Worm (Caenorhabditis elegans): ENCODE measurements around the gene hsd-3.
A peak's percentile ranks its signal among the peaks of the same experiment; 100 is the strongest.

Gene hsd-3

DNA sequence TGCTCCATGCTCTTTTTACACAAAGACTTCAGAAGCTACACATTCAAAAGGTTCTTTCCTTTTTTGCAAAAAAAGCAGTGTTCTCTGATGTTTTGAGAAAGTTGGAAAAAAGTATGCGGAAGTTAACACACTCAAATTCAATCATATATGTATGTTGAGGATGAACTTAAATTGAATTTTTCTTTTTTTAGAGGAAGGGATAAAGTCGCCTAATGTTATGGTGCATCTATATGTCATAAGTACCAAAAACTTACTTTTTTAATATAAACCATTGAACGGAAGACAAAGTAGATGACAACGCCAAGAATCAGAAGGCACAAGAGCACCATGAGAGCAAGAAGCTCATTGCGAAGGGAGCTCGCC is 19.5 kb downstream of the hsd-3 start:
- TF ChIP-seq C38D4.7 (GFP tag; optimal IDR thresholded peaks at IDR 0.05) (no peak), hlh-30 (tag; optimal IDR thresholded peaks at IDR 0.05; ENCODE audit: insufficient read depth) (no peak)

DNA sequence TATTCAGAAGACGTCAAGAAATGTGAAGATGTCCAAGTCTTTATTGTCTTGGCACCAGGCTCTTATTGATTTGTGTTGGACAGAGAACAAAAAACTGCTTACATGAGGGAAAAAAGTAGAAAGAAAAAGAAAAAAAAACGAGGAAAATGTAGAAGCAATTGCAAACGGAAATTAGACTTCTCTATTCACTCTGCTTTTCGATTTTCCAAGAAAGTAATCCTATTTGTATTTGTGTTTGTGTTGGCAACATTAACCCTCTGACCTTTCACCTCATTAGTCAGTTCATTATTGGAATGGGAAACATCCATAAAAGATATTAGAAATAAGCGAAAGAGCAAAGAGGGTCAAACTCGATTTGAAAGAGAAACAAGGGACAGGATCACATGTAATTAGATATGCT is 22.6 kb downstream of the hsd-3 start:
- TF ChIP-seq hlh-30 (tag; optimal IDR thresholded peaks at IDR 0.05; ENCODE audit: insufficient read depth) (no peak), tbx-7 (tag; optimal IDR thresholded peaks at IDR 0.05) (no peak), ztf-16 (tag; optimal IDR thresholded peaks at IDR 0.05) (no peak), unc-42 (tag; optimal IDR thresholded peaks at IDR 0.05) (peak; percentile 98), elt-2 (tag; optimal IDR thresholded peaks at IDR 0.05) (no peak), ceh-31 (tag; optimal IDR thresholded peaks at IDR 0.05) (no peak)

DNA sequence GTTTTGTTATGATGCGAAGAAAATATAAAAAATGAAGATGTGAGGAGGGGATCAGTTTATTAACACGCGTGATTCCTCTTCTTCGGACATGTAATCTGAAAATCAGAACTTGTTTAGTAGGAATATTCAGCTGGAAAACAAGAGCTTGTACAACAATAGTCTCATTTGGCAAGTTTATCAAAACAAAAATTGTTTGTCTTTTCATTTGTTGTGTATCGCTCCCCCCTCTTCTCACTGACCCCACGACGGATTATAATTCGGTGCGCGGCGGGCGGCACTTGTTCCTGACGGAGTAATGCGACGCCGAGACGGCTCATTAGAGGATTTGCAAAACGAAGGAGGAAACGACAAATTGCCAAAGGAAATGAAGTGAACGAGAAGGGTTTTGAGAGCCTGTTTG is 24.8 kb downstream of the hsd-3 start, which contains the start of gene ZC449.4:
ZC449.4 (minus strand) TSS at position 101 of the 400 bp plus-strand sequence.
- TF ChIP-seq ets-4 (tag; optimal IDR thresholded peaks at IDR 0.05) (no peak), gmeb-2 (tag; optimal IDR thresholded peaks at IDR 0.05) (no peak), dve-1 (tag; optimal IDR thresholded peaks at IDR 0.05) (no peak), pat-9 (tag; optimal IDR thresholded peaks at IDR 0.05) (no peak), pag-3 (tag; optimal IDR thresholded peaks at IDR 0.05; ENCODE audit: borderline replicate concordance) (no peak), ama-1 (optimal IDR thresholded peaks at IDR 0.05) (no peak), C38D4.7 (GFP tag; optimal IDR thresholded peaks at IDR 0.05) (no peak), ceh-30 (tag; optimal IDR thresholded peaks at IDR 0.05) (no peak), pax-1 (tag; optimal IDR thresholded peaks at IDR 0.05) (no peak), tbx-2 (tag; optimal IDR thresholded peaks at IDR 0.05) (no peak), ceh-6 (GFP tag; optimal IDR thresholded peaks at IDR 0.05) (no peak), fkh-10 (GFP tag; optimal IDR thresholded peaks at IDR 0.05) (no peak), mec-3 (tag; optimal IDR thresholded peaks at IDR 0.05; ENCODE audit: borderline replicate concordance) (no peak), hlh-8 (tag; optimal IDR thresholded peaks at IDR 0.05) (no peak), nfya-1 (tag; optimal IDR thresholded peaks at IDR 0.05) (no peak), npax-4 (tag; optimal IDR thresholded peaks at IDR 0.05) (no peak), K02D7.2 (tag; optimal IDR thresholded peaks at IDR 0.05) (no peak)

DNA sequence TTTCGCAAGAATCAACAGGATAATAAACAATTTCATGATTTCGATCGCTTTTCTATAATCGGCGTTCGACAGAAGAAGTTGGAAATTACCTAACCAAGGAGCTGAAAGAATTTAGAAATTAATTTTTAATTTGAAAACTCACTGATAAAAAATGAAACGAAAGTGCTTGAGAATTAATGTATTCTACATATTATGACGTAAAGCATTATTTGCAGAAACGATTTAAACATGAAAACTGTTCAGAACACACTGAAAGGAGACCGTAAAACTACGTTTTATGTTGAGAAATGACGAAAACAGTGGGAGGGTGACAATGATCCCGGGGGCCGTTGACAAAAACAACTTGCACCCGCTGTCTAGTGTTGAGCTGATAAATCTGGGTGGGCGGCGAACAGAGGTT is 28.6 kb downstream of the hsd-3 start, which contains the start of gene ZC449.5:
ZC449.5 (minus strand) TSS at position 101 of the 400 bp plus-strand sequence.
- TF ChIP-seq ttx-3 (tag; optimal IDR thresholded peaks at IDR 0.05) (no peak), pax-1 (tag; optimal IDR thresholded peaks at IDR 0.05) (no peak)

DNA sequence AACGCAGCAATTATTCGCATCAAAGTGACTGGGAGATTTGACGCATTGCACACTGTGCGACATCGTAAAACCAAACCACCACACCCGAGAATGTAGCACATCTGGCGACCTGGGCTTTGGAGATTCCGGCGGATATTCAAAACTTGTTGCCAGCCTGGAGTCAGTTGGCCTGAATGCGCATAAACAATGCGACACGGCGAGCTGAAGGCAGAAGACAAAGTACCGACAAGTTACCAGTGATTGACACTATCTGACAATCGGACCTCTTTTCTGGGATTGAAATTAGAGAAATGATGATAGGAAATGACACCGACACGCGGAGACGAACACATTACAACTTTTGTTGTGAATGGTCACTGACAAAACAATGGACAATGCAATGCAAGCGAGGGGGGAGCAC is 29.7 kb downstream of the hsd-3 start:
- TF ChIP-seq unc-55 (GFP tag; optimal IDR thresholded peaks at IDR 0.05) = peak; percentile 81
- TF ChIP-seq fkh-6 (tag; optimal IDR thresholded peaks at IDR 0.05) = no peak
- TF ChIP-seq ztf-16 (tag; optimal IDR thresholded peaks at IDR 0.05) = no peak
- no peak for TF ChIP-seq ceh-31 (tag; optimal IDR thresholded peaks at IDR 0.05)

DNA sequence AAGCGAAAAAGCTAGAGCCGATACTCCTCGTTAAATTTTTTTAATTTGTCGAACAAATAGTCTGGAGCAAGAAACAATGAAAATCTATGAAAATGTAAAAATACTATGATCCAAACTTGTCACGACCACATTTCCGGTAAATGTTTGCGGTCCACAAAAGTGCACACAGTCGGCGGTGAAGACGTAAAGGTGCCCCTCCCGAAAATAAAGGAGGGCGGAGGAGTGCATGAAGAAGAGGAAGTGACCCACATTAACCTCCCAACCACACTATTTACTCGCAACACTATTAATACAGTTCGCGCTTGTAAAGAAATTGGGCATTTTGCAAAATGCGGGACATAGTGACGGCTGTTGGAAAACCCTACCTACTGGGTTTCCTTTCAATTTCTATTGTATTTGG is 30.9 kb downstream of the hsd-3 start:
- TF ChIP-seq C38D4.7 (GFP tag; optimal IDR thresholded peaks at IDR 0.05) (no peak), lim-6 (tag; optimal IDR thresholded peaks at IDR 0.05) (no peak), hlh-8 (tag; optimal IDR thresholded peaks at IDR 0.05) (no peak), unc-55 (GFP tag; optimal IDR thresholded peaks at IDR 0.05) (no peak), ceh-22 (tag; optimal IDR thresholded peaks at IDR 0.05) (no peak), ahr-1 (tag; optimal IDR thresholded peaks at IDR 0.05) (no peak), mec-3 (tag; optimal IDR thresholded peaks at IDR 0.05; ENCODE audit: borderline replicate concordance) (no peak), ceh-30 (tag; optimal IDR thresholded peaks at IDR 0.05) (no peak), npax-4 (tag; optimal IDR thresholded peaks at IDR 0.05) (no peak)

DNA sequence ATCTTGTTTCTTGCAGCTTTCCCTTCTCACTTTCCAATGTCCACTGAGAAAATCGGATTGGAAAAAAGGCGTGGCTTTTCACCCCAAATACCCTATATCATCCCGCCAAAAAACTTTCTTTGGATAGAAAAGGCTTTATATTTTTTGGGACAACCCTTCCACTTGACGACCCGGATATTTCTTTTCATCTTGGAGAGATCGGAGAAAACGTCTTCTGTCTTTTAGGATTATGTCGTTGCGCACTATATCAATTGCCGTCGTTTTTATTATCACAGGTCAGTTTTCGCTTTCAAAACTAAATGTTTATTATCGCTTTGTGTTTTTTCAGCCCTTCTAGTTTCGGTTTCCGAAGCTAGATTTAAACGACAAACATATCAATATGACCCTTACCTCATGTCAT is 34.8 kb downstream of the hsd-3 start, which contains the start of gene Y64H9A.2:
Y64H9A.2 (plus strand) TSS at position 90 of the 400 bp plus-strand sequence.
- no peak for TF ChIP-seq rnt-1 (tag; optimal IDR thresholded peaks at IDR 0.05)
- TF ChIP-seq sdc-2 (tag; optimal IDR thresholded peaks at IDR 0.05) = no peak
- TF ChIP-seq hlh-15 (tag; optimal IDR thresholded peaks at IDR 0.05) = no peak
- TF ChIP-seq elt-2 (tag; optimal IDR thresholded peaks at IDR 0.05) = no peak
- TF ChIP-seq nhr-232 (tag; optimal IDR thresholded peaks at IDR 0.05) = no peak
- TF ChIP-seq pha-4 (tag; optimal IDR thresholded peaks at IDR 0.05) = no peak
- no peak for TF ChIP-seq ceh-45 (GFP tag; IDR thresholded peaks at IDR 0.05)
- TF ChIP-seq nfya-1 (tag; optimal IDR thresholded peaks at IDR 0.05) = no peak
- TF ChIP-seq elt-4 (tag; optimal IDR thresholded peaks at IDR 0.05) = no peak
- TF ChIP-seq unc-55 (GFP tag; optimal IDR thresholded peaks at IDR 0.05) = no peak
- no peak for TF ChIP-seq ets-4 (tag; optimal IDR thresholded peaks at IDR 0.05)
- TF ChIP-seq F13H6.1 (tag; optimal IDR thresholded peaks at IDR 0.05) = no peak
- no peak for TF ChIP-seq ceh-22 (tag; optimal IDR thresholded peaks at IDR 0.05)
- no peak for TF ChIP-seq pqm-1 (tag; optimal IDR thresholded peaks at IDR 0.05)
- no peak for TF ChIP-seq K02D7.2 (tag; optimal IDR thresholded peaks at IDR 0.05)
- TF ChIP-seq gmeb-2 (tag; optimal IDR thresholded peaks at IDR 0.05) = no peak
- no peak for TF ChIP-seq pros-1 (tag; optimal IDR thresholded peaks at IDR 0.05)
- TF ChIP-seq C08G9.2 (tag; optimal IDR thresholded peaks at IDR 0.05) = no peak

All from whole organism, late embryonic.